Worm (Caenorhabditis elegans) whole organism, young adult: ENCODE data around the gene nhr-32.

Experiments used
- B0261.1 ChIP-seq: sonication (generic microtip); optimal IDR thresholded peaks from 2 replicates; lab custom pipeline; 2016; ENCODE audit warnings: mild to moderate bottlenecking, missing genetic modification characterization, moderate library complexity, missing compliant biosample characterization
- F23B12.7 ChIP-seq: sonication (generic microtip); optimal IDR thresholded peaks from 2 replicates; lab custom pipeline; 2017; ENCODE audit warnings: missing genetic modification characterization, mild to moderate bottlenecking, missing compliant biosample characterization, antibody characterized with exemption, moderate library complexity; ENCODE audit not compliant: insufficient read depth
- F33H1.4 ChIP-seq: fragments of 200-800 bp; sonication (Bioruptor generic); IDR thresholded peaks from 2 replicates; pipeline ENCODE4 v1.3.6; 2022; ENCODE audit warnings: missing genetic modification reagents, missing genetic modification characterization, missing compliant biosample characterization
- F49E8.2 ChIP-seq: sonication (generic microtip); optimal IDR thresholded peaks from 3 replicates; lab custom pipeline; 2017; ENCODE audit warnings: missing genetic modification characterization, mild to moderate bottlenecking, missing compliant biosample characterization, antibody characterized with exemption, moderate library complexity; ENCODE audit not compliant: insufficient read depth
- F57C9.4 ChIP-seq: sonication (generic microtip); optimal IDR thresholded peaks from 2 replicates; lab custom pipeline; 2017; ENCODE audit warnings: mild to moderate bottlenecking, missing genetic modification characterization, missing compliant biosample characterization
- K11D2.4 ChIP-seq: fragments of 200-800 bp; sonication (Bioruptor generic); IDR thresholded peaks from 2 replicates; pipeline ENCODE4 v1.3.6; 2022; ENCODE audit warnings: missing genetic modification reagents, missing genetic modification characterization, missing compliant biosample characterization
- T07F8.4 ChIP-seq: sonication (generic microtip); optimal IDR thresholded peaks from 2 replicates; lab custom pipeline; 2016; ENCODE audit warnings: mild to moderate bottlenecking, missing genetic modification characterization, moderate library complexity, missing compliant biosample characterization
- Y53G8AR.9 ChIP-seq: fragments of 200-800 bp; sonication (Bioruptor generic); conservative IDR thresholded peaks from 2 replicates; pipeline ENCODE4 v1.3.6; 2022; ENCODE audit warnings: missing genetic modification reagents, missing genetic modification characterization, missing compliant biosample characterization
- athp-1 ChIP-seq: sonication (generic microtip); optimal IDR thresholded peaks from 2 replicates; lab custom pipeline; 2017; ENCODE audit warnings: mild to moderate bottlenecking, missing genetic modification characterization, missing compliant biosample characterization
- attf-6 ChIP-seq: fragments of 200-800 bp; sonication (Bioruptor generic); IDR thresholded peaks from 2 replicates; pipeline ENCODE4 v1.3.6; 2022; ENCODE audit warnings: missing genetic modification reagents, missing genetic modification characterization, missing compliant biosample characterization
- bed-1 ChIP-seq: fragments of 200-800 bp; sonication (Bioruptor generic); IDR thresholded peaks from 2 replicates; pipeline ENCODE4 v1.3.6; 2022; ENCODE audit warnings: missing genetic modification reagents, missing genetic modification characterization, missing compliant biosample characterization
- cebp-2 ChIP-seq: fragments of 200-800 bp; sonication (Bioruptor generic); IDR thresholded peaks from 2 replicates; pipeline ENCODE4 v1.3.6; 2022; ENCODE audit warnings: missing genetic modification characterization, missing compliant biosample characterization
- ceh-40 ChIP-seq: fragments of 200-800 bp; sonication (Bioruptor generic); IDR thresholded peaks from 2 replicates; pipeline ENCODE4 v1.3.6; 2022; ENCODE audit warnings: missing genetic modification characterization, missing compliant biosample characterization
- ceh-58 ChIP-seq: fragments of 200-800 bp; sonication (Bioruptor generic); IDR thresholded peaks from 2 replicates; pipeline ENCODE4 v1.3.6; 2022; ENCODE audit warnings: missing genetic modification characterization, missing compliant biosample characterization
- ceh-79 ChIP-seq: sonication (generic microtip); optimal IDR thresholded peaks from 2 replicates; lab custom pipeline; 2017; ENCODE audit warnings: mild to moderate bottlenecking, missing genetic modification characterization, missing compliant biosample characterization
- dpl-1 ChIP-seq: fragments of 150-350 bp; optimal IDR thresholded peaks from 2 replicates; lab custom pipeline; 2014; ENCODE audit warnings: missing biosample characterization, missing genetic modification reagents, missing genetic modification characterization
- egl-18 ChIP-seq: fragments of 200-800 bp; sonication (Bioruptor generic); IDR thresholded peaks from 2 replicates; pipeline ENCODE4 v1.3.6; 2022; ENCODE audit warnings: missing genetic modification reagents, missing genetic modification characterization, missing compliant biosample characterization
- him-1 ChIP-seq: sonication (generic microtip); optimal IDR thresholded peaks from 2 replicates; lab custom pipeline; 2016; ENCODE audit warnings: missing genotype, missing genetic modification reagents, missing genetic modification characterization, missing compliant biosample characterization
- hlh-26 ChIP-seq: fragments of 200-800 bp; sonication (Bioruptor generic); conservative IDR thresholded peaks from 2 replicates; pipeline ENCODE4 v1.3.6; 2022; ENCODE audit warnings: missing genetic modification reagents, missing genetic modification characterization, missing compliant biosample characterization
- hmg-1.2 ChIP-seq: fragments of 200-800 bp; sonication (Bioruptor generic); IDR thresholded peaks from 2 replicates; pipeline ENCODE4 v1.3.6; 2022; ENCODE audit warnings: missing genetic modification reagents, missing genetic modification characterization, missing compliant biosample characterization
- hmg-20 ChIP-seq: fragments of 200-800 bp; sonication (Bioruptor generic); IDR thresholded peaks from 2 replicates; pipeline ENCODE4 v1.3.6; 2022; ENCODE audit warnings: missing genetic modification reagents, missing genetic modification characterization, missing compliant biosample characterization
- hrde-1 ChIP-seq: sonication (generic microtip); optimal IDR thresholded peaks from 2 replicates; lab custom pipeline; 2016; ENCODE audit warnings: missing genetic modification characterization, mild to moderate bottlenecking, missing compliant biosample characterization, moderate library complexity, missing genotype, missing genetic modification reagents, borderline replicate concordance
- hsf-1 ChIP-seq: fragments of 200-800 bp; sonication (Bioruptor generic); IDR thresholded peaks from 2 replicates; pipeline ENCODE4 v1.3.6; 2022; ENCODE audit warnings: missing genetic modification reagents, missing genetic modification characterization, missing compliant biosample characterization
- lag-1 ChIP-seq: fragments of 200-800 bp; sonication (Bioruptor generic); IDR thresholded peaks from 2 replicates; pipeline ENCODE4 v1.3.6; 2022; ENCODE audit warnings: missing genetic modification reagents, missing genetic modification characterization, missing compliant biosample characterization
- lin-26 ChIP-seq: fragments of 200-800 bp; sonication (Bioruptor generic); IDR thresholded peaks from 2 replicates; pipeline ENCODE4 v1.3.6; 2022; ENCODE audit warnings: missing genetic modification reagents, missing genetic modification characterization, missing compliant biosample characterization
- lin-40 ChIP-seq: sonication (generic microtip); optimal IDR thresholded peaks from 2 replicates; lab custom pipeline; 2016; ENCODE audit warnings: missing genetic modification characterization, mild to moderate bottlenecking, missing compliant biosample characterization, missing genotype, missing genetic modification reagents
- madf-3 ChIP-seq: fragments of 200-800 bp; sonication (Bioruptor generic); IDR thresholded peaks from 2 replicates; pipeline ENCODE4 v1.3.6; 2022; ENCODE audit warnings: missing genetic modification reagents, missing genetic modification characterization, missing compliant biosample characterization
- madf-8 ChIP-seq: fragments of 200-800 bp; sonication (Bioruptor generic); conservative IDR thresholded peaks from 2 replicates; pipeline ENCODE4 v1.3.6; 2022; ENCODE audit warnings: missing genetic modification reagents, missing genetic modification characterization, missing compliant biosample characterization
- nhr-179 ChIP-seq: sonication (generic microtip); optimal IDR thresholded peaks from 2 replicates; lab custom pipeline; 2016; ENCODE audit warnings: mild to moderate bottlenecking, missing genetic modification characterization, missing compliant biosample characterization
- nhr-80 ChIP-seq: sonication (generic microtip); optimal IDR thresholded peaks from 2 replicates; lab custom pipeline; 2016; ENCODE audit warnings: missing genetic modification characterization, missing compliant biosample characterization
- repo-1 ChIP-seq: sonication (generic microtip); optimal IDR thresholded peaks from 2 replicates; lab custom pipeline; 2017; ENCODE audit warnings: mild to moderate bottlenecking, missing genetic modification characterization, missing compliant biosample characterization
- sdz-38 ChIP-seq: sonication (generic microtip); optimal IDR thresholded peaks from 2 replicates; lab custom pipeline; 2016; ENCODE audit warnings: missing genotype, missing genetic modification characterization, missing compliant biosample characterization
- snpc-1.3 ChIP-seq: sonication (generic microtip); optimal IDR thresholded peaks from 2 replicates; lab custom pipeline; 2017; ENCODE audit warnings: missing genetic modification characterization, mild to moderate bottlenecking, missing compliant biosample characterization, antibody characterized with exemption, moderate library complexity, missing genotype, missing genetic modification reagents; ENCODE audit not compliant: insufficient read depth
- unc-130 ChIP-seq: sonication (generic microtip); optimal IDR thresholded peaks from 2 replicates; lab custom pipeline; 2016; ENCODE audit warnings: missing genetic modification reagents, missing genetic modification characterization, missing compliant biosample characterization
- unc-62 ChIP-seq: fragments of 150-350 bp; optimal IDR thresholded peaks from 2 replicates; lab custom pipeline; 2014; ENCODE audit warnings: missing biosample characterization, missing genetic modification reagents, missing genetic modification characterization
- xnd-1 ChIP-seq: sonication (generic microtip); optimal IDR thresholded peaks from 2 replicates; lab custom pipeline; 2016; ENCODE audit warnings: missing genotype, missing genetic modification reagents, missing genetic modification characterization, missing compliant biosample characterization
- zim-3 ChIP-seq: sonication (generic microtip); optimal IDR thresholded peaks from 2 replicates; lab custom pipeline; 2017; ENCODE audit warnings: mild to moderate bottlenecking, missing genetic modification characterization, moderate library complexity, missing compliant biosample characterization
- ztf-18 ChIP-seq: sonication (generic microtip); optimal IDR thresholded peaks from 2 replicates; lab custom pipeline; 2016; ENCODE audit warnings: missing genotype, mild to moderate bottlenecking, missing genetic modification characterization, missing compliant biosample characterization
- ztf-22 ChIP-seq: fragments of 200-800 bp; sonication (Bioruptor generic); optimal IDR thresholded peaks from 2 replicates; lab custom pipeline; 2018; ENCODE audit warnings: mild to moderate bottlenecking, missing genetic modification characterization, moderate library complexity, missing compliant biosample characterization

Gene nhr-32

ce11 chrX:13221357-13221756, 30.4 kb upstream of the nhr-32 start, which contains the start of gene asp-4 (continued):
- TF ChIP-seq lag-1 (GFP tag; lab: Robert Waterston, UW): no peak
- no peak for TF ChIP-seq Y53G8AR.9 (GFP tag; lab: Robert Waterston, UW)
- TF ChIP-seq K11D2.4 (GFP tag; lab: Robert Waterston, UW): no peak
- TF ChIP-seq him-1 (tag; lab: Kevin White, UChicago): no peak
- no peak for TF ChIP-seq sdz-38
- no peak for TF ChIP-seq nhr-179 (tag; lab: Kevin White, UChicago)
- TF ChIP-seq ztf-22 (GFP tag; lab: Kevin White, UChicago): peak; percentile 13
- TF ChIP-seq cebp-2 (GFP tag; lab: Robert Waterston, UW): no peak
- no peak for TF ChIP-seq F49E8.2 (tag; lab: Kevin White, UChicago)

DNA sequence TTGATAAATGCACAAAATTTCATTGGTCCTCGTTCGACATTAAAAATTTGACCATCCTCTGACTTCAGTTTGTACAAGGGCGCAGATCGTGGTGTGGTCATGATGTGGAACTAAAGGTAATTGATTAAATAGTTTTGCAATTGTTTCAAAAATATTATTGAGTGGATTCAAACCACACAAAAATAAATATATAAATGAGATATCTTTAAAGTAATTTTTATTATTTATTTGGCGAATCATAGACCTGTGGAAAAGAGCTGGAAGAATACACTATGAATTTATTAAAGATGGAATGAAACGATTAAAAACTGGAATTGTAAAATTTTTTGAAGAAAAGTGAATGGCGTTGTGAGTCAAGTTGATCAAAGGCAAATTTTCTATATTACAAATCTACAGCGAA, 28.3 kb upstream of the nhr-32 start, which contains the start of gene skr-20:
Gene skr-20, minus strand, starts transcription at position 101 of the 400 bp plus-strand sequence.
- TF ChIP-seq hrde-1 (tag; lab: Kevin White, UChicago) (no peak), lin-26 (GFP tag; lab: Robert Waterston, UW) (no peak), ceh-79 (tag; lab: Kevin White, UChicago) (no peak)

DNA sequence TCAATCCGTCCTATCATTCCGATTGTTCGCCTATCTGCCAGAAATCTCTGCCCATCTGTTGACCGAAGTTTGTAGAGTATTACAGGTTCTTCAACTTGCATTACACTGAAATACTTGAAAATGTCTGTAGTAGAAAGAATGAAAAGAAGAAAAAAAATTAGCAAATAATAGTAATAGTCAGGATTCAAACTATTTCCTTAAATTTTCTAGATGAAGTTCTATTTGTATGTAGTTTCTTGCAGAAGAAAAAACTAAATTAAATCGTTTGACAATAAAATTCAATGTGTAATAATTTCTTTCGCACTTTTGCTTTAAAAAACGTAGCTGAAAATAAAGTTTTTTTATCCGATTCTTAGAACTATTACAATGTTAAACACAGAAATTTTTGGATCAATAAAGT, 27.2 kb upstream of the nhr-32 start, which contains the start of gene skr-19:
Gene skr-19, minus strand, starts transcription at position 101 of the 400 bp plus-strand sequence.
- TF ChIP-seq F33H1.4 (GFP tag; lab: Robert Waterston, UW) (no peak), ceh-40 (no peak), ztf-18 (tag; lab: Kevin White, UChicago) (no peak), zim-3 (no peak), athp-1 (no peak), lag-1 (GFP tag; lab: Robert Waterston, UW) (no peak), ceh-58 (GFP tag; lab: Robert Waterston, UW) (no peak), hsf-1 (GFP tag; lab: Robert Waterston, UW) (no peak)

- TF ChIP-seq B0261.1 (tag; lab: Kevin White, UChicago): no peak
- TF ChIP-seq lin-40 (tag; lab: Kevin White, UChicago): peak; percentile 9
- TF ChIP-seq madf-3: peak; percentile 78; the same call in 1 of the 2 replicates
- 0 out of 2 replicates have a peak, but pooled peaks have one; percentile 11 for TF ChIP-seq hsf-1 (GFP tag; lab: Robert Waterston, UW)
- TF ChIP-seq dpl-1: no peak
- peak; percentile 29 for TF ChIP-seq unc-62 (GFP tag; lab: Kevin White, UChicago)
- peak; percentile 67 for TF ChIP-seq nhr-80
- TF ChIP-seq ceh-40: no peak
- no peak for TF ChIP-seq ztf-22 (GFP tag; lab: Kevin White, UChicago)
Measured at ce11 chrX:13225111-13225905, 26.5 kb upstream of the nhr-32 start.

ce11 chrX:13226614-13227096, 25.1 kb upstream of the nhr-32 start, which contains the start of gene skr-21:
Gene skr-21 (minus strand): TSS chrX:13226664.
- TF ChIP-seq xnd-1 (tag; lab: Kevin White, UChicago) (no peak), snpc-1.3 (tag; lab: Kevin White, UChicago) (no peak)

DNA sequence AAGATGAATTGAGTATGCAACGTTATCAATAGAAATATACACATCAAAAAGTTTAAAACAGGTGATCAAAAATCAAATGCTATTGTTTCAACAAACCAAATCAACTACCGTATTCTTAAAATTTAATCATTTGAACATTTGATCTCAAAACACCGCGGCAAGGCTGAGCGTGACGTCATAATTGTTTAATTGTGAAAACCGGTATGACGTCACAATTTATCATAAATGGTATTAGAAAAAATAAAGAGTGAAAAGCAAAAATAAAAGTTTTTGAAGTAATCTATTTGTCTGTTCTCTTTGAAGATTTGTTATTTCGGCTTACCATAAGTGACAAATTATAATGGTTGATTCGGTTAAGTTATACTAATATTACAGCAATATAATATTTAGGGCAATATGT, 24.0 kb upstream of the nhr-32 start:
- TF ChIP-seq bed-1 (GFP tag; lab: Robert Waterston, UW): no peak
- no peak for TF ChIP-seq repo-1 (tag; lab: Kevin White, UChicago)
- TF ChIP-seq unc-130 (GFP tag; lab: Kevin White, UChicago): no peak
- TF ChIP-seq hmg-20 (GFP tag; lab: Robert Waterston, UW): no peak
- no peak for TF ChIP-seq attf-6 (GFP tag; lab: Robert Waterston, UW)
- no peak for TF ChIP-seq hmg-1.2 (GFP tag; lab: Robert Waterston, UW)
- TF ChIP-seq hlh-26: no peak
- TF ChIP-seq unc-62 (GFP tag; lab: Kevin White, UChicago): no peak
- no peak for TF ChIP-seq T07F8.4
- no peak for TF ChIP-seq egl-18
- TF ChIP-seq F23B12.7 (tag; lab: Kevin White, UChicago): no peak
- no peak for TF ChIP-seq nhr-179 (tag; lab: Kevin White, UChicago)
- no peak for TF ChIP-seq F57C9.4 (tag; lab: Kevin White, UChicago)
- TF ChIP-seq madf-8 (GFP tag; lab: Robert Waterston, UW): no peak
